Worm (Caenorhabditis elegans) whole organism, late embryonic: ENCODE data around the gene srxa-1.

Experiments
- ama-1 ChIP-seq: fragments of 150-350 bp; optimal IDR thresholded peaks from 2 replicates; lab custom pipeline; 2014
- fkh-10 ChIP-seq: fragments of 150-350 bp; optimal IDR thresholded peaks from 2 replicates; lab custom pipeline; 2014; ENCODE audit warnings: missing biosample characterization, missing genetic modification reagents, missing genetic modification characterization
- mec-3 ChIP-seq: sonication (generic microtip); optimal IDR thresholded peaks from 2 replicates; lab custom pipeline; 2016; ENCODE audit warnings: borderline replicate concordance, missing genetic modification characterization, missing compliant biosample characterization
- npax-4 ChIP-seq: sonication (generic microtip); optimal IDR thresholded peaks from 2 replicates; lab custom pipeline; 2016; ENCODE audit warnings: missing genetic modification characterization, missing compliant biosample characterization
- pha-2 ChIP-seq: sonication (generic microtip); optimal IDR thresholded peaks from 2 replicates; lab custom pipeline; 2017; ENCODE audit warnings: mild to moderate bottlenecking, missing genetic modification characterization, missing compliant biosample characterization
- pha-4 ChIP-seq: fragments of 150-350 bp; optimal IDR thresholded peaks from 2 replicates; lab custom pipeline; 2018; ENCODE audit warnings: missing biosample characterization, missing genetic modification reagents, missing genetic modification characterization
- unc-3 ChIP-seq, 2 experiments: fragments of 200-800 bp in 1 of 2; sonication (Bioruptor generic) in 1 of 2; sonication (generic microtip) in 1 of 2; conservative IDR thresholded peaks in 1 of 2; optimal IDR thresholded peaks in 1 of 2; 2 replicates each; pipeline versions ENCODE4 v1.3.6 to Lab custom; 2016 to 2022; ENCODE audit warnings: missing compliant biosample characterization in 2 of 2, missing genetic modification characterization in 2 of 2, missing genetic modification reagents in 1 of 2

DNA sequence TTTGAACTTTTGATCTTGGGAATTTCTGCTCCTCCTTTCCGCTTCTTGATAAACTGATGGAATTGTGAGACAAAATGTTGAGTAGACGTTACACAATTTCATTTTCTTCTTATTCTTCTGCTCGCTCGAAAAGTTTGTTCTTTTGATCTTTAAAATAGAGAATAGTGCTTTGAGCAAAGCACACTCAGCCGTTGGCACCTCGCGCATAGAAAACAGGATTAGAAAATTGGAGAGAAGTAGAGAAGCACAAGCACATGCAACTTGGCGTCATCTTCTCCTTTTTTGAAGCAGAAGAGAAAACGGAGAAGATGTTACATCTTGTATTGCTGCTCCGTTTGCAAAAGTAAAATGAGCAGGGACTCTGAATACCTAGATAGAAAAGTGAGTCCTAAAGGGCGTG is 50.3 kb downstream of the srxa-1 start:
- TF ChIP-seq ama-1 (lab: Kevin White, UChicago), result no peak
- TF ChIP-seq npax-4, result no peak
- TF ChIP-seq mec-3 (tag; lab: Kevin White, UChicago), result no peak
- TF ChIP-seq unc-3 (GFP tag; conservative IDR thresholded peaks at IDR 0.05; lab: Robert Waterston, UW), result no peak
- TF ChIP-seq unc-3 (tag; optimal IDR thresholded peaks at IDR 0.05; lab: Kevin White, UChicago), result no peak
- TF ChIP-seq pha-2 (tag; lab: Kevin White, UChicago), result no peak
- no peak for TF ChIP-seq fkh-10
- TF ChIP-seq pha-4 (tag; lab: Kevin White, UChicago), result no peak
